Worm (Caenorhabditis elegans) whole organism, young adult: Measurements from ENCODE around the gene hrg-3.

Source experiments
- B0035.1 ChIP-seq: sonication (generic microtip); optimal IDR thresholded peaks from 2 replicates; lab custom pipeline; 2016; ENCODE audit warnings: missing genetic modification characterization, mild to moderate bottlenecking, missing compliant biosample characterization, missing genotype, missing genetic modification reagents
- B0336.3 ChIP-seq: fragments of 200-800 bp; sonication (Bioruptor generic); IDR thresholded peaks from 2 replicates; pipeline ENCODE4 v1.3.6; 2022; ENCODE audit warnings: missing genetic modification characterization, missing compliant biosample characterization
- F33H1.4 ChIP-seq: fragments of 200-800 bp; sonication (Bioruptor generic); IDR thresholded peaks from 2 replicates; pipeline ENCODE4 v1.3.6; 2022; ENCODE audit warnings: missing genetic modification reagents, missing genetic modification characterization, missing compliant biosample characterization
- F39B2.1 ChIP-seq: fragments of 200-800 bp; sonication (Bioruptor generic); IDR thresholded peaks from 2 replicates; pipeline ENCODE4 v1.3.6; 2022; ENCODE audit warnings: missing genetic modification reagents, missing genetic modification characterization, missing compliant biosample characterization
- F55B11.4 ChIP-seq: sonication (generic microtip); optimal IDR thresholded peaks from 2 replicates; lab custom pipeline; 2016; ENCODE audit warnings: missing compliant biosample characterization, missing genetic modification characterization, borderline replicate concordance; ENCODE audit not compliant: insufficient read depth
- Y56A3A.18 ChIP-seq: fragments of 200-800 bp; sonication (Bioruptor generic); IDR thresholded peaks from 2 replicates; pipeline ENCODE4 v1.3.6; 2022; ENCODE audit warnings: missing genetic modification reagents, missing genetic modification characterization, missing compliant biosample characterization
- Y67H2A.10 ChIP-seq: fragments of 200-800 bp; sonication (Bioruptor generic); conservative IDR thresholded peaks from 2 replicates; pipeline ENCODE4 v1.3.6; 2022; ENCODE audit warnings: missing genetic modification reagents, missing genetic modification characterization, missing compliant biosample characterization
- Y79H2A.3 ChIP-seq: fragments of 200-800 bp; sonication (Bioruptor generic); conservative IDR thresholded peaks from 2 replicates; pipeline ENCODE4 v1.3.6; 2022; ENCODE audit warnings: missing genetic modification reagents, missing genetic modification characterization, missing compliant biosample characterization
- ZK185.1 ChIP-seq: sonication (generic microtip); optimal IDR thresholded peaks from 2 replicates; lab custom pipeline; 2016; ENCODE audit warnings: mild to moderate bottlenecking, missing genetic modification characterization, missing compliant biosample characterization; ENCODE audit not compliant: poor library complexity, severe bottlenecking
- akir-1 ChIP-seq: fragments of 200-800 bp; sonication (Bioruptor generic); optimal IDR thresholded peaks from 2 replicates; lab custom pipeline; 2018; ENCODE audit warnings: mild to moderate bottlenecking, missing genetic modification characterization, moderate library complexity, missing compliant biosample characterization
- aptf-3 ChIP-seq: fragments of 200-800 bp; sonication (Bioruptor generic); IDR thresholded peaks from 2 replicates; pipeline ENCODE4 v1.3.6; 2022; ENCODE audit warnings: missing genetic modification characterization, missing compliant biosample characterization
- athp-1 ChIP-seq: sonication (generic microtip); optimal IDR thresholded peaks from 2 replicates; lab custom pipeline; 2017; ENCODE audit warnings: mild to moderate bottlenecking, missing genetic modification characterization, missing compliant biosample characterization
- attf-5 ChIP-seq: fragments of 200-800 bp; sonication (Bioruptor generic); optimal IDR thresholded peaks from 2 replicates; lab custom pipeline; 2018; ENCODE audit warnings: mild to moderate bottlenecking, missing genetic modification characterization, missing compliant biosample characterization
- attf-6 ChIP-seq: fragments of 200-800 bp; sonication (Bioruptor generic); IDR thresholded peaks from 2 replicates; pipeline ENCODE4 v1.3.6; 2022; ENCODE audit warnings: missing genetic modification reagents, missing genetic modification characterization, missing compliant biosample characterization
- bed-1 ChIP-seq: fragments of 200-800 bp; sonication (Bioruptor generic); IDR thresholded peaks from 2 replicates; pipeline ENCODE4 v1.3.6; 2022; ENCODE audit warnings: missing genetic modification reagents, missing genetic modification characterization, missing compliant biosample characterization
- cebp-1 ChIP-seq, 2 experiments: fragments of 200-800 bp in 1 of 2; sonication (Bioruptor generic) in 1 of 2; sonication (generic microtip) in 1 of 2; IDR thresholded peaks in 1 of 2; optimal IDR thresholded peaks in 1 of 2; 2 replicates each; pipeline versions ENCODE4 v1.3.6 to Lab custom; 2017 to 2022; ENCODE audit warnings: missing compliant biosample characterization in 2 of 2, missing genetic modification characterization in 2 of 2, mild to moderate bottlenecking in 1 of 2, missing genetic modification reagents in 1 of 2, moderate library complexity in 1 of 2
- chd-7 ChIP-seq: sonication (generic microtip); optimal IDR thresholded peaks from 2 replicates; lab custom pipeline; 2016; ENCODE audit warnings: mild to moderate bottlenecking, missing genetic modification characterization, moderate library complexity, missing compliant biosample characterization
- die-1 ChIP-seq: sonication (generic microtip); optimal IDR thresholded peaks from 2 replicates; lab custom pipeline; 2016; ENCODE audit warnings: missing genotype, mild to moderate bottlenecking, missing genetic modification characterization, missing compliant biosample characterization
- egl-18 ChIP-seq: fragments of 200-800 bp; sonication (Bioruptor generic); IDR thresholded peaks from 2 replicates; pipeline ENCODE4 v1.3.6; 2022; ENCODE audit warnings: missing genetic modification reagents, missing genetic modification characterization, missing compliant biosample characterization
- egrh-3 ChIP-seq: fragments of 200-800 bp; sonication (Bioruptor generic); IDR thresholded peaks from 2 replicates; pipeline ENCODE4 v1.3.6; 2022; ENCODE audit warnings: missing genetic modification reagents, missing genetic modification characterization, missing compliant biosample characterization
- gei-17 ChIP-seq: fragments of 200-800 bp; sonication (Bioruptor generic); optimal IDR thresholded peaks from 2 replicates; lab custom pipeline; 2018; ENCODE audit warnings: mild to moderate bottlenecking, missing genetic modification characterization, missing compliant biosample characterization
- him-1 ChIP-seq: sonication (generic microtip); optimal IDR thresholded peaks from 2 replicates; lab custom pipeline; 2016; ENCODE audit warnings: missing genotype, missing genetic modification reagents, missing genetic modification characterization, missing compliant biosample characterization
- hmg-1.2 ChIP-seq: fragments of 200-800 bp; sonication (Bioruptor generic); IDR thresholded peaks from 2 replicates; pipeline ENCODE4 v1.3.6; 2022; ENCODE audit warnings: missing genetic modification reagents, missing genetic modification characterization, missing compliant biosample characterization
- hmg-20 ChIP-seq: fragments of 200-800 bp; sonication (Bioruptor generic); IDR thresholded peaks from 2 replicates; pipeline ENCODE4 v1.3.6; 2022; ENCODE audit warnings: missing genetic modification reagents, missing genetic modification characterization, missing compliant biosample characterization
- hsf-1 ChIP-seq: fragments of 200-800 bp; sonication (Bioruptor generic); IDR thresholded peaks from 2 replicates; pipeline ENCODE4 v1.3.6; 2022; ENCODE audit warnings: missing genetic modification reagents, missing genetic modification characterization, missing compliant biosample characterization
- let-607 ChIP-seq, 2 experiments: fragments of 200-800 bp in 1 of 2; sonication (Bioruptor generic) in 1 of 2; sonication (generic microtip) in 1 of 2; optimal IDR thresholded peaks; 2 replicates each; lab custom pipeline; 2016 to 2018; ENCODE audit warnings: mild to moderate bottlenecking in 2 of 2, missing compliant biosample characterization in 2 of 2, missing genetic modification characterization in 2 of 2, moderate library complexity in 2 of 2, missing genotype in 1 of 2
- lin-35 ChIP-seq, 3 experiments: fragments of 150-350 bp in 2 of 3; sonication (generic microtip) in 1 of 3; optimal IDR thresholded peaks; 2 replicates each; lab custom pipeline; 2014 to 2018; ENCODE audit warnings: missing biosample characterization in 3 of 3, missing genetic modification characterization in 3 of 3, missing genetic modification reagents in 3 of 3
- lsl-1 ChIP-seq: fragments of 200-800 bp; sonication (Bioruptor generic); optimal IDR thresholded peaks from 2 replicates; lab custom pipeline; 2018; ENCODE audit warnings: mild to moderate bottlenecking, missing genetic modification characterization, moderate library complexity, missing compliant biosample characterization
- madf-6 ChIP-seq: fragments of 200-800 bp; sonication (Bioruptor generic); IDR thresholded peaks from 2 replicates; pipeline ENCODE4 v1.3.6; 2022; ENCODE audit warnings: missing genetic modification reagents, missing genetic modification characterization, missing compliant biosample characterization
- madf-8 ChIP-seq: fragments of 200-800 bp; sonication (Bioruptor generic); conservative IDR thresholded peaks from 2 replicates; pipeline ENCODE4 v1.3.6; 2022; ENCODE audit warnings: missing genetic modification reagents, missing genetic modification characterization, missing compliant biosample characterization
- mel-28 ChIP-seq: sonication (generic microtip); optimal IDR thresholded peaks from 2 replicates; lab custom pipeline; 2016; ENCODE audit warnings: borderline replicate concordance, mild to moderate bottlenecking, missing genetic modification characterization, missing compliant biosample characterization
- mxl-1 ChIP-seq: sonication (generic microtip); optimal IDR thresholded peaks from 2 replicates; lab custom pipeline; 2016; ENCODE audit warnings: missing genetic modification characterization, missing compliant biosample characterization
- nfya-2 ChIP-seq: fragments of 200-800 bp; sonication (Bioruptor generic); IDR thresholded peaks from 2 replicates; pipeline ENCODE4 v1.3.6; 2022; ENCODE audit warnings: missing genetic modification reagents, missing genetic modification characterization, missing compliant biosample characterization
- nfyb-1 ChIP-seq: fragments of 200-800 bp; sonication (Bioruptor generic); IDR thresholded peaks from 2 replicates; pipeline ENCODE4 v1.3.6; 2022; ENCODE audit warnings: missing genetic modification reagents, missing genetic modification characterization, missing compliant biosample characterization
- nhr-120 ChIP-seq: fragments of 200-800 bp; sonication (Bioruptor generic); IDR thresholded peaks from 2 replicates; pipeline ENCODE4 v1.3.6; 2022; ENCODE audit warnings: missing genetic modification characterization, missing compliant biosample characterization
- nhr-179 ChIP-seq: sonication (generic microtip); optimal IDR thresholded peaks from 2 replicates; lab custom pipeline; 2016; ENCODE audit warnings: mild to moderate bottlenecking, missing genetic modification characterization, missing compliant biosample characterization
- nhr-27 ChIP-seq: fragments of 200-800 bp; sonication (Bioruptor generic); optimal IDR thresholded peaks from 2 replicates; lab custom pipeline; 2018; ENCODE audit warnings: mild to moderate bottlenecking, missing genetic modification characterization, moderate library complexity, missing compliant biosample characterization
- nhr-80 ChIP-seq: sonication (generic microtip); optimal IDR thresholded peaks from 2 replicates; lab custom pipeline; 2016; ENCODE audit warnings: missing genetic modification characterization, missing compliant biosample characterization
- rcor-1 ChIP-seq: fragments of 200-800 bp; sonication (Bioruptor generic); IDR thresholded peaks from 2 replicates; pipeline ENCODE4 v1.3.6; 2022; ENCODE audit warnings: missing genetic modification reagents, missing genetic modification characterization, missing compliant biosample characterization
- repo-1 ChIP-seq: sonication (generic microtip); optimal IDR thresholded peaks from 2 replicates; lab custom pipeline; 2017; ENCODE audit warnings: mild to moderate bottlenecking, missing genetic modification characterization, missing compliant biosample characterization
- snpc-1.1 ChIP-seq: sonication (generic microtip); optimal IDR thresholded peaks from 2 replicates; lab custom pipeline; 2017; ENCODE audit warnings: missing genetic modification characterization, mild to moderate bottlenecking, missing compliant biosample characterization, antibody characterized with exemption, moderate library complexity, missing genotype, missing genetic modification reagents; ENCODE audit not compliant: insufficient read depth
- somi-1 ChIP-seq: fragments of 200-800 bp; sonication (Bioruptor generic); optimal IDR thresholded peaks from 2 replicates; lab custom pipeline; 2018; ENCODE audit warnings: mild to moderate bottlenecking, missing genetic modification characterization, missing compliant biosample characterization
- sptf-2 ChIP-seq: fragments of 200-800 bp; sonication (Bioruptor generic); optimal IDR thresholded peaks from 2 replicates; lab custom pipeline; 2018; ENCODE audit warnings: mild to moderate bottlenecking, missing genetic modification characterization, missing compliant biosample characterization
- xnd-1 ChIP-seq: sonication (generic microtip); optimal IDR thresholded peaks from 2 replicates; lab custom pipeline; 2016; ENCODE audit warnings: missing genotype, missing genetic modification reagents, missing genetic modification characterization, missing compliant biosample characterization
- ztf-22 ChIP-seq: fragments of 200-800 bp; sonication (Bioruptor generic); optimal IDR thresholded peaks from 2 replicates; lab custom pipeline; 2018; ENCODE audit warnings: mild to moderate bottlenecking, missing genetic modification characterization, moderate library complexity, missing compliant biosample characterization
- ztf-26 ChIP-seq: sonication (generic microtip); optimal IDR thresholded peaks from 2 replicates; lab custom pipeline; 2017; ENCODE audit warnings: missing genetic modification characterization, missing compliant biosample characterization
- ztf-3 ChIP-seq: fragments of 200-800 bp; sonication (Bioruptor generic); optimal IDR thresholded peaks from 2 replicates; lab custom pipeline; 2018; ENCODE audit warnings: mild to moderate bottlenecking, missing genetic modification characterization, missing compliant biosample characterization

hrg-3 gene

ce11 chrV:9786721-9787131 lies 30.5 kb downstream of the hrg-3 start, which contains the start of gene F46B6.6 (continued):
- TF ChIP-seq mxl-1 = no peak
- no peak for TF ChIP-seq egrh-3 (GFP tag; lab: Robert Waterston, UW)
- TF ChIP-seq nhr-179 = no peak
- TF ChIP-seq hmg-1.2 (GFP tag; lab: Robert Waterston, UW) = peak; percentile 27; the same call in 1 of the 2 replicates
- TF ChIP-seq snpc-1.1 (tag; lab: Kevin White, UChicago) = peak; percentile 11
- no peak for TF ChIP-seq egl-18 (GFP tag; lab: Robert Waterston, UW)
- TF ChIP-seq let-607 (tag; optimal IDR thresholded peaks at IDR 0.05; lab: Kevin White, UChicago) = peak in 1 of 2 experiments; percentile 41
- TF ChIP-seq him-1 (tag; lab: Kevin White, UChicago) = no peak
- TF ChIP-seq Y79H2A.3 (GFP tag; lab: Robert Waterston, UW) = no peak
- TF ChIP-seq attf-5 (GFP tag; lab: Kevin White, UChicago) = peak; percentile 41
- TF ChIP-seq hsf-1 (GFP tag; lab: Robert Waterston, UW) = peak; percentile 68
- peak; percentile 62 for TF ChIP-seq athp-1 (tag; lab: Kevin White, UChicago)
- TF ChIP-seq B0336.3 = peak; percentile 47; the same call in 1 of the 2 replicates
- no peak for TF ChIP-seq aptf-3 (GFP tag; lab: Robert Waterston, UW)
- TF ChIP-seq madf-6 (GFP tag; lab: Robert Waterston, UW) = peak; percentile 29; the same call in 1 of the 2 replicates
- no peak for TF ChIP-seq gei-17 (GFP tag; lab: Kevin White, UChicago)
- no peak for TF ChIP-seq nfya-2 (GFP tag; lab: Robert Waterston, UW)
- TF ChIP-seq nhr-120 (GFP tag; lab: Robert Waterston, UW) = no peak
- TF ChIP-seq F39B2.1 (GFP tag; lab: Robert Waterston, UW) = no peak
- no peak for TF ChIP-seq attf-6 (GFP tag; lab: Robert Waterston, UW)
- no peak for TF ChIP-seq sptf-2
- no peak for TF ChIP-seq F55B11.4 (tag; lab: Kevin White, UChicago)
- no peak for TF ChIP-seq nhr-80 (tag; lab: Kevin White, UChicago)
- TF ChIP-seq F33H1.4 (GFP tag; lab: Robert Waterston, UW) = no peak
- peak in 1 of 3 experiments; percentile 24 for TF ChIP-seq lin-35 (GFP tag; optimal IDR thresholded peaks at IDR 0.05; lab: Kevin White, UChicago)
- TF ChIP-seq xnd-1 (tag; lab: Kevin White, UChicago) = no peak
- TF ChIP-seq Y56A3A.18 (GFP tag; lab: Robert Waterston, UW) = 0 out of 2 replicates have a peak, but pooled peaks have one; percentile 41
- TF ChIP-seq B0035.1 (tag; lab: Kevin White, UChicago) = peak; percentile 3
- TF ChIP-seq rcor-1 = no peak
- TF ChIP-seq madf-8 (GFP tag; lab: Robert Waterston, UW) = no peak; the same call in 1 of the 2 replicates
- 0 out of 2 replicates have a peak, but pooled peaks have one; percentile 54 for TF ChIP-seq nfyb-1 (GFP tag; lab: Robert Waterston, UW)
- TF ChIP-seq die-1 (tag; lab: Kevin White, UChicago) = peak; percentile 15
- TF ChIP-seq akir-1 = no peak
- TF ChIP-seq repo-1 (tag; lab: Kevin White, UChicago) = peak; percentile 92
- TF ChIP-seq ztf-22 = no peak
- no peak for TF ChIP-seq somi-1
- TF ChIP-seq hmg-20 = no peak
- TF ChIP-seq cebp-1 (GFP tag; IDR thresholded peaks at IDR 0.05; lab: Robert Waterston, UW) = no peak
- TF ChIP-seq cebp-1 (tag; optimal IDR thresholded peaks at IDR 0.05; lab: Kevin White, UChicago) = peak; percentile 54
- TF ChIP-seq Y67H2A.10 (GFP tag; lab: Robert Waterston, UW) = no peak
- no peak for TF ChIP-seq bed-1 (GFP tag; lab: Robert Waterston, UW)
- TF ChIP-seq nhr-27 (tag; lab: Kevin White, UChicago) = peak; percentile 22
- TF ChIP-seq ZK185.1 = no peak
- TF ChIP-seq lsl-1 (GFP tag; lab: Kevin White, UChicago) = peak; percentile 12
- no peak for TF ChIP-seq ztf-26 (tag; lab: Kevin White, UChicago)
- peak; percentile 8 for TF ChIP-seq ztf-3 (GFP tag; lab: Kevin White, UChicago)
- peak; percentile 80 for TF ChIP-seq chd-7
- no peak for TF ChIP-seq mel-28
